Fruit fly (Drosophila melanogaster): Measurements from ENCODE around the gene CG31140.
A peak's percentile ranks its signal among the peaks of the same experiment; 100 is the strongest.

CG31140 gene

DNA sequence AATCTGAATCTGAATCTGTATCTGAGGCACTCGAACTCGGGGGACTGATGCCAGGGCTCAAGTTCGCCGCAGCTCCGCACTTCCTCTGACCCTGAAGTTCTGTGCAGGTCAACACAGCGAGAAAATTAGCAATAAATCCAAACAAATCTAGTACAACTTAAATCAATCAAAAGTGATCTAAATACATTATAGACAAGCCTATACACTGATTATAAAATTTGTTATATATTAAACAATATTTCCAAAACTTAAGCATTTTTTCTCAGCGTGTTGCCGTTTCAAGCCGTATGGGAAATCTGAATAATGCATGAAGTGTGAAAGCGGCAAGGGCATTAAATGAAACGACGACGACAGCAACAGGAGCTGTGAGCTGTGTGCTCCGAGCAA lies 47.9 kb upstream of the CG31140 start (continued):
- peak; percentile 21 for TF ChIP-seq Asciz (GFP tag; optimal IDR thresholded peaks at IDR 0.05)
- TF ChIP-seq CG13287 (GFP tag; IDR thresholded peaks at IDR 0.05; ENCODE audit: partially characterized antibody): no peak
- TF ChIP-seq CG15269 (tag; optimal IDR thresholded peaks at IDR 0.05): peak; percentile 11
- TF ChIP-seq CG1647 (GFP tag; optimal IDR thresholded peaks at IDR 0.05): no peak
- TF ChIP-seq ara (GFP tag; IDR thresholded peaks at IDR 0.05): no peak; the same call in 1 of the 2 replicates
- TF ChIP-seq sisA (GFP tag; IDR thresholded peaks at IDR 0.05): peak; percentile 19; the same call in 1 of the 2 replicates
- TF ChIP-seq ewg (GFP tag; optimal IDR thresholded peaks at IDR 0.05): no peak
- TF ChIP-seq vfl (GFP tag; optimal IDR thresholded peaks at IDR 0.05): no peak
- no peak for TF ChIP-seq tin (GFP tag; optimal IDR thresholded peaks at IDR 0.05)
- TF ChIP-seq Elba2 (GFP tag; optimal IDR thresholded peaks at IDR 0.05): no peak
- no peak for TF ChIP-seq crp (GFP tag; optimal IDR thresholded peaks at IDR 0.05)
- no peak for TF ChIP-seq Dll (GFP tag; IDR thresholded peaks at IDR 0.05; ENCODE audit: partially characterized antibody)
- TF ChIP-seq Sry-β (GFP tag; optimal IDR thresholded peaks at IDR 0.05): no peak
- no peak for TF ChIP-seq Mes4 (GFP tag; optimal IDR thresholded peaks at IDR 0.05)
- no peak for TF ChIP-seq CG7987 (GFP tag; optimal IDR thresholded peaks at IDR 0.05)
- peak; percentile 26 for TF ChIP-seq Xbp1 (GFP tag; optimal IDR thresholded peaks at IDR 0.05)
- TF ChIP-seq vvl (GFP tag; IDR thresholded peaks at IDR 0.05): peak; percentile 65
- TF ChIP-seq CG6689 (GFP tag; IDR thresholded peaks at IDR 0.05): peak; percentile 26; the same call in 1 of the 2 replicates
- TF ChIP-seq Ravus (GFP tag; IDR thresholded peaks at IDR 0.05): peak; percentile 19; the same call in 1 of the 2 replicates
- TF ChIP-seq ERR (GFP tag; optimal IDR thresholded peaks at IDR 0.05): no peak
- TF ChIP-seq onecut (GFP tag; IDR thresholded peaks at IDR 0.05): no peak
- TF ChIP-seq CG6854 (GFP tag; optimal IDR thresholded peaks at IDR 0.05): no peak
- TF ChIP-seq stc (GFP tag; IDR thresholded peaks at IDR 0.05): no peak
- no peak for TF ChIP-seq tll (GFP tag; optimal IDR thresholded peaks at IDR 0.05)
- TF ChIP-seq wor (GFP tag; IDR thresholded peaks at IDR 0.05): 0 out of 2 replicates have a peak, but pooled peaks have one; percentile 20
- TF ChIP-seq caup (GFP tag; optimal IDR thresholded peaks at IDR 0.05; ENCODE audit: severe bottlenecking): no peak
- no peak for TF ChIP-seq CG2202 (tag; optimal IDR thresholded peaks at IDR 0.05)
- no peak for TF ChIP-seq sima (GFP tag; optimal IDR thresholded peaks at IDR 0.05)
- TF ChIP-seq CG9932 (GFP tag; IDR thresholded peaks at IDR 0.05): peak; percentile 57
- TF ChIP-seq Rfx (GFP tag; IDR thresholded peaks at IDR 0.05): peak; percentile 57
- TF ChIP-seq wdn (GFP tag; IDR thresholded peaks at IDR 0.05): 0 out of 2 replicates have a peak, but pooled peaks have one; percentile 37
- TF ChIP-seq nmo (GFP tag; optimal IDR thresholded peaks at IDR 0.05): peak; percentile 11
- peak; percentile 49 for TF ChIP-seq CG7839 (tag; optimal IDR thresholded peaks at IDR 0.05)
- TF ChIP-seq bsh (GFP tag; optimal IDR thresholded peaks at IDR 0.05): peak; percentile 38 to 66
- no peak for TF ChIP-seq hbn (GFP tag; IDR thresholded peaks at IDR 0.05; ENCODE audit: partially characterized antibody)
- peak; percentile 34; the same call in 1 of the 2 replicates for TF ChIP-seq E2f1 (GFP tag; IDR thresholded peaks at IDR 0.05)
- TF ChIP-seq CG2678 (tag; optimal IDR thresholded peaks at IDR 0.05): peak; percentile 53
- peak; percentile 9 for TF ChIP-seq az2 (GFP tag; optimal IDR thresholded peaks at IDR 0.05)
- TF ChIP-seq CG8924 (tag; optimal IDR thresholded peaks at IDR 0.05): peak; percentile 8
- TF ChIP-seq CG8388 (GFP tag; optimal IDR thresholded peaks at IDR 0.05): peak; percentile 4
- no peak for TF ChIP-seq CG5953 (GFP tag; IDR thresholded peaks at IDR 0.05)
- TF ChIP-seq gem (tag; optimal IDR thresholded peaks at IDR 0.05): peak; percentile 63
- no peak for TF ChIP-seq CG16863 (GFP tag; optimal IDR thresholded peaks at IDR 0.05)
- no peak for TF ChIP-seq grn (GFP tag; optimal IDR thresholded peaks at IDR 0.05)
- TF ChIP-seq stwl (tag; optimal IDR thresholded peaks at IDR 0.05): no peak
- TF ChIP-seq row (GFP tag; IDR thresholded peaks at IDR 0.05): peak; percentile 52; the same call in 2 of the 3 replicates
- peak; percentile 51 for TF ChIP-seq CG14441 (GFP tag; IDR thresholded peaks at IDR 0.05)
- no peak for TF ChIP-seq CG13624 (GFP tag; optimal IDR thresholded peaks at IDR 0.05)
- no peak for TF ChIP-seq pum (GFP tag; optimal IDR thresholded peaks at IDR 0.05)
- peak; percentile 31 for TF ChIP-seq CG3281 (GFP tag; optimal IDR thresholded peaks at IDR 0.05)

Measured in whole organism, embryonic.